Fruit fly (Drosophila melanogaster): ENCODE data around the gene CG9514.

DNA sequence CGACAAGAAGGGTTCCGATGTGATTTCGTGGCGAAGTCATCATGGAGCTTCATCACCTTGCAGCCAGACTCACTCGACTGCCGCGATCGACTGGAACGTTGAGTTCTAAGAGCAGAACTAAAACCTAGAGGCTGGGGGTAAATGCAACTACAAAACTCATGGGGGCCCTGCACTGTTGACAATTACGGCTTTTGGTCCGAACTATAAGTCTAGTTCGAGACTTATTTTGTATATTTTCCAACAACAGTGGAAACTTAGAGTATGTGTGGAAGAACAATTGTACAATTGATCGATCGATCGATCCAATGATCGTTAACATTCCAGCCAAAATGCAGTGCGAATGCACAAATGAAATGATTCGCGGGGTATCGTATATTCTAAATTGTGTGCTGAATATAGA lies 40.4 kb downstream of the CG9514 start, which contains the start of gene CG9519:
- TF ChIP-seq CG12605 (GFP tag; IDR thresholded peaks at IDR 0.05) (no peak), CG13204 (GFP tag; optimal IDR thresholded peaks at IDR 0.05) (no peak), EcR (GFP tag; optimal IDR thresholded peaks at IDR 0.05) (no peak), gl (tag; optimal IDR thresholded peaks at IDR 0.05) (no peak)
